Worm (Caenorhabditis elegans) whole organism, L1 larva: ENCODE results near the gene C52D10.3.

ENCODE experiments used
- C16A3.4 ChIP-seq: fragments of 150-350 bp; optimal IDR thresholded peaks from 2 replicates; lab custom pipeline; 2014; ENCODE audit warnings: missing biosample characterization, missing genetic modification characterization
- ama-1 ChIP-seq: fragments of 150-350 bp; optimal IDR thresholded peaks from 2 replicates; lab custom pipeline; 2014
- mdl-1 ChIP-seq, 2 experiments: fragments of 150-350 bp; optimal IDR thresholded peaks; 2 replicates each; lab custom pipeline; 2014 to 2017; ENCODE audit warnings: missing biosample characterization in 2 of 2, missing genetic modification characterization in 2 of 2, inconsistent platforms in 1 of 2
- sox-4 ChIP-seq: sonication (generic microtip); optimal IDR thresholded peaks from 2 replicates; lab custom pipeline; 2016; ENCODE audit warnings: missing genetic modification characterization, missing compliant biosample characterization
- ztf-4 ChIP-seq: fragments of 150-350 bp; optimal IDR thresholded peaks from 2 replicates; lab custom pipeline; 2014; ENCODE audit warnings: missing biosample characterization, missing genetic modification characterization

ce11 chrIV:17174087-17174486 lies 2.2 kb upstream of the C52D10.3 start:
- TF ChIP-seq ama-1 (lab: Kevin White, UChicago) (no peak), sox-4 (tag; lab: Kevin White, UChicago) (no peak), C16A3.4 (tag; lab: Kevin White, UChicago) (no peak), mdl-1 (tag; optimal IDR thresholded peaks at IDR 0.05; lab: Kevin White, UChicago) (no peak), ztf-4 (tag; lab: Kevin White, UChicago) (no peak)
